Worm (Caenorhabditis elegans): ENCODE data around the gene vha-20.

DNA sequence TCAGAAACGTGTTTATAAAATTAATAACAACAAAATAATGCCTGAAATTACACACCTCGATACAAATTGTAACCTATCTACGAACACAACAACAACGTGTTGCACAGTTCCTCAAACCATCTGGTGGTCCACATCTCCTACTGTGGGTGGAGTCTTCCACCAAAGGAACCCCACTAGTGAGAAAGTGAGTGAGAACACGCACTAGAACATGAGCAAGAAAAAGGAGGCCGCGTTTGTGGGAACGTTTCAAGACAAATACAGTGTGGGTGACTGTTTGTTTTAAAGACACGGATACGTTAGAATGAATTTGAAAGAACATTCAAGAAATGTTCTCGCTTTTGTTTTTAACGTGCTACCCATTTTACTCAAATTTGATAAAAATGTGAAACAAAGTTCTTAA, 22.2 kb upstream of the vha-20 start, which contains the start of gene ceh-36:
- no peak for TF ChIP-seq sox-4 (tag; optimal IDR thresholded peaks at IDR 0.05)
- no peak for TF ChIP-seq pax-1 (tag; optimal IDR thresholded peaks at IDR 0.05)
- no peak for TF ChIP-seq mec-3 (tag; optimal IDR thresholded peaks at IDR 0.05; ENCODE audit: borderline replicate concordance)
- TF ChIP-seq ama-1 (optimal IDR thresholded peaks at IDR 0.05), result no peak
- TF ChIP-seq lim-6 (tag; optimal IDR thresholded peaks at IDR 0.05), result no peak
- no peak for TF ChIP-seq pat-9 (tag; optimal IDR thresholded peaks at IDR 0.05)
- no peak for TF ChIP-seq tbx-2 (tag; optimal IDR thresholded peaks at IDR 0.05)
- no peak for TF ChIP-seq pqm-1 (tag; optimal IDR thresholded peaks at IDR 0.05)

All from whole organism, late embryonic.